Fruit fly (Drosophila melanogaster): ENCODE measurements around the gene CG7203.

CG7203 gene

dm6 chr2L:7790448-7791355, 37.7 kb upstream of the CG7203 start, which contains the start of gene CG7149:
CG7149 (minus strand) TSS chr2L:7790557.
- TF ChIP-seq CG8632 (GFP tag; optimal IDR thresholded peaks at IDR 0.05) (no peak), CG16779 (tag; optimal IDR thresholded peaks at IDR 0.05) (peak; percentile 52), Met (GFP tag; optimal IDR thresholded peaks at IDR 0.05) (peak; percentile 36), Eip78C (GFP tag) (peak; percentile 81), cyc (GFP tag; optimal IDR thresholded peaks at IDR 0.05) (no peak), Blimp-1 (GFP tag; optimal IDR thresholded peaks at IDR 0.05) (peak; percentile 1), CG11902 (GFP tag; optimal IDR thresholded peaks at IDR 0.05) (no peak), CG11294 (GFP tag; IDR thresholded peaks at IDR 0.05) (no peak), dsx (GFP tag; optimal IDR thresholded peaks at IDR 0.05; ENCODE audit: poor library complexity, severe bottlenecking) (no peak), ss (GFP tag; optimal IDR thresholded peaks at IDR 0.05) (peak in 1 of 2 experiments; percentile 17), CG15336 (GFP tag; IDR thresholded peaks at IDR 0.05) (no peak), CG32006 (GFP tag; optimal IDR thresholded peaks at IDR 0.05) (no peak), lz (GFP tag; optimal IDR thresholded peaks at IDR 0.05) (peak; percentile 40), CG3919 (GFP tag; optimal IDR thresholded peaks at IDR 0.05) (no peak), Eip75B (GFP tag; optimal IDR thresholded peaks at IDR 0.05) (peak; percentile 23), CG6276 (GFP tag; optimal IDR thresholded peaks at IDR 0.05) (no peak), topi (GFP tag; optimal IDR thresholded peaks at IDR 0.05) (peak; percentile 22), CG6854 (GFP tag; optimal IDR thresholded peaks at IDR 0.05) (peak; percentile 28), CG6792 (GFP tag; optimal IDR thresholded peaks at IDR 0.05) (peak; percentile 1), CG3032 (tag; optimal IDR thresholded peaks at IDR 0.05) (no peak), Smox (GFP tag; optimal IDR thresholded peaks at IDR 0.05) (no peak), Hr39 (GFP tag; optimal IDR thresholded peaks at IDR 0.05) (peak; percentile 20), OdsH (GFP tag; optimal IDR thresholded peaks at IDR 0.05) (peak; percentile 33), eg (GFP tag; IDR thresholded peaks at IDR 0.05) (no peak), Sox14 (GFP tag; optimal IDR thresholded peaks at IDR 0.05) (no peak), pdm3 (GFP tag; optimal IDR thresholded peaks at IDR 0.05) (peak; percentile 26), acj6 (GFP tag; optimal IDR thresholded peaks at IDR 0.05) (peak; percentile 34), fd59A (GFP tag; optimal IDR thresholded peaks at IDR 0.05) (no peak), Ets21C (GFP tag; optimal IDR thresholded peaks at IDR 0.05) (peak; percentile 13), CG11762 (GFP tag; optimal IDR thresholded peaks at IDR 0.05; ENCODE audit: insufficient read depth) (no peak), Sox102F (GFP tag; optimal IDR thresholded peaks at IDR 0.05) (peak; percentile 14), Hr4 (GFP tag; optimal IDR thresholded peaks at IDR 0.05) (peak; percentile 48), Sox15 (GFP tag; optimal IDR thresholded peaks at IDR 0.05) (no peak), Ets96B (tag; optimal IDR thresholded peaks at IDR 0.05) (peak; percentile 15), fkh (GFP tag; optimal IDR thresholded peaks at IDR 0.05) (no peak), vri (GFP tag; optimal IDR thresholded peaks at IDR 0.05) (peak; percentile 94), salr (GFP tag; optimal IDR thresholded peaks at IDR 0.05) (no peak), CG8319 (GFP tag; optimal IDR thresholded peaks at IDR 0.05) (no peak), spab (GFP tag; optimal IDR thresholded peaks at IDR 0.05) (no peak), CG1621 (tag; optimal IDR thresholded peaks at IDR 0.05) (peak; percentile 41), CG8119 (GFP tag; IDR thresholded peaks at IDR 0.05) (no peak), CG31627 (GFP tag; optimal IDR thresholded peaks at IDR 0.05) (peak; percentile 47), Hr38 (GFP tag; optimal IDR thresholded peaks at IDR 0.05) (no peak), CG34406 (GFP tag; optimal IDR thresholded peaks at IDR 0.05) (no peak), CG6163 (GFP tag; IDR thresholded peaks at IDR 0.05) (no peak; the same call in 2 of the 3 replicates), CG9139 (GFP tag; optimal IDR thresholded peaks at IDR 0.05) (no peak), CG10669 (GFP tag; optimal IDR thresholded peaks at IDR 0.05) (peak; percentile 16), Eip93F (GFP tag; optimal IDR thresholded peaks at IDR 0.05) (no peak), esn (GFP tag; optimal IDR thresholded peaks at IDR 0.05) (peak; percentile 60), Lpt (GFP tag; optimal IDR thresholded peaks at IDR 0.05) (no peak)

All from whole organism, prepupa.